Worm (Caenorhabditis elegans) whole organism, early embryonic: ENCODE data around the gene nex-3.
"Not testable (repeated sequence)": the region's sequence is repeated elsewhere in the genome, so short reads cannot be mapped to it uniquely, and the experiment has no call there.

ENCODE experiments used
- B0310.2 ChIP-seq: sonication (generic microtip); optimal IDR thresholded peaks from 2 replicates; lab custom pipeline; 2016; ENCODE audit warnings: mild to moderate bottlenecking, missing genetic modification characterization, missing compliant biosample characterization
- F13C5.2 ChIP-seq: sonication (generic microtip); optimal IDR thresholded peaks from 2 replicates; lab custom pipeline; 2017; ENCODE audit warnings: mild to moderate bottlenecking, missing genetic modification characterization, inconsistent platforms, missing compliant biosample characterization
- aly-1 ChIP-seq: sonication (generic microtip); optimal IDR thresholded peaks from 2 replicates; lab custom pipeline; 2016; ENCODE audit warnings: missing genetic modification characterization, missing compliant biosample characterization
- ama-1 ChIP-seq: fragments of 150-350 bp; optimal IDR thresholded peaks from 2 replicates; lab custom pipeline; 2014
- ceh-13 ChIP-seq: fragments of 200-800 bp; sonication (Bioruptor generic); optimal IDR thresholded peaks from 2 replicates; lab custom pipeline; 2018; ENCODE audit warnings: mild to moderate bottlenecking, missing genetic modification characterization, missing compliant biosample characterization
- ceh-36 ChIP-seq: sonication (generic microtip); optimal IDR thresholded peaks from 2 replicates; lab custom pipeline; 2016; ENCODE audit warnings: missing genetic modification characterization, inconsistent platforms, missing compliant biosample characterization
- flt-1 ChIP-seq: fragments of 200-800 bp; sonication (Bioruptor generic); IDR thresholded peaks from 2 replicates; pipeline ENCODE4 v1.3.6; 2022; ENCODE audit warnings: missing genetic modification characterization, missing compliant biosample characterization
- hmbx-1 ChIP-seq: sonication (generic microtip); optimal IDR thresholded peaks from 2 replicates; lab custom pipeline; 2016; ENCODE audit warnings: mild to moderate bottlenecking, missing genetic modification characterization, missing compliant biosample characterization
- hmg-4 ChIP-seq: fragments of 200-800 bp; sonication (Bioruptor generic); optimal IDR thresholded peaks from 2 replicates; lab custom pipeline; 2018; ENCODE audit warnings: mild to moderate bottlenecking, missing genetic modification characterization, missing compliant biosample characterization
- hnd-1 ChIP-seq: sonication (generic microtip); optimal IDR thresholded peaks from 2 replicates; lab custom pipeline; 2016; ENCODE audit warnings: missing genetic modification characterization, missing compliant biosample characterization
- pes-1 ChIP-seq: fragments of 200-800 bp; sonication (Bioruptor generic); IDR thresholded peaks from 2 replicates; pipeline ENCODE4 v1.3.6; 2022; ENCODE audit warnings: missing genetic modification reagents, missing genetic modification characterization, missing compliant biosample characterization
- scrt-1 ChIP-seq: fragments of 200-800 bp; sonication (Bioruptor generic); IDR thresholded peaks from 2 replicates; pipeline ENCODE4 v1.3.6; 2022; ENCODE audit warnings: missing genetic modification characterization, missing compliant biosample characterization
- tbx-11 ChIP-seq: fragments of 200-800 bp; sonication (Bioruptor generic); IDR thresholded peaks from 2 replicates; pipeline ENCODE4 v1.3.6; 2022; ENCODE audit warnings: missing genetic modification characterization, missing compliant biosample characterization
- tbx-37 ChIP-seq: fragments of 200-800 bp; sonication (Bioruptor generic); conservative IDR thresholded peaks from 2 replicates; pipeline ENCODE4 v1.3.6; 2022; ENCODE audit warnings: missing genetic modification reagents, missing genetic modification characterization, missing compliant biosample characterization

ce11 chrIII:4414041-4414440, 27.8 kb upstream of the nex-3 start:
- not testable (repeated sequence) for TF ChIP-seq B0310.2 (tag; lab: Kevin White, UChicago); ama-1 (lab: Kevin White, UChicago); hmbx-1 (tag; lab: Kevin White, UChicago); F13C5.2 (tag; lab: Kevin White, UChicago); ceh-13 (GFP tag; lab: Kevin White, UChicago)
- TF ChIP-seq aly-1 (tag; lab: Kevin White, UChicago), result peak; percentile 60
- TF ChIP-seq pes-1 (GFP tag; lab: Robert Waterston, UW), result peak; percentile 83
- TF ChIP-seq flt-1, result peak; percentile 71
- peak; percentile 77 for TF ChIP-seq scrt-1
- peak; percentile 21 for TF ChIP-seq hnd-1 (tag; lab: Kevin White, UChicago)
- peak; percentile 69 for TF ChIP-seq ceh-36 (tag; lab: Kevin White, UChicago)
- TF ChIP-seq tbx-11, result peak; percentile 70; the same call in 1 of the 2 replicates
- peak; percentile 49 for TF ChIP-seq hmg-4 (GFP tag; lab: Kevin White, UChicago)
- TF ChIP-seq tbx-37 (GFP tag; lab: Robert Waterston, UW), result 0 out of 2 replicates have a peak, but pooled peaks have one; percentile 42
